2 fruit fly cellular contexts compared by ENCODE assay signal in genomic region chrX:13586888-13587287, dm6.
A peak's percentile ranks its signal among the peaks of the same experiment; 100 is the strongest.
TF ChIP-seq lines count a peak whose summit lies in the region.

No protein-coding gene starts in this region.

- peak; percentile 42 to 71 for TF ChIP-seq CTCF in S2 (optimal IDR thresholded peaks at IDR 0.05; lab: Kevin White, UChicago)
- TF ChIP-seq CTCF in whole organism, embryonic (GFP tag; optimal IDR thresholded peaks at IDR 0.05; lab: Kevin White, UChicago), result peak; percentile 87

TF ChIP-seq in whole organism, embryonic, 481 proteins besides CTCF, POLR2A, EP300 and RAD21:
- TF ChIP-seq salm (tag; optimal IDR thresholded peaks at IDR 0.05; lab: Kevin White, UChicago) (no peak), so (GFP tag; IDR thresholded peaks at IDR 0.05; lab: Robert Waterston, UW) (no peak), Dip2 (GFP tag; IDR thresholded peaks at IDR 0.05; lab: Robert Waterston, UW) (peak; percentile 76), CG10979 (tag; optimal IDR thresholded peaks at IDR 0.05; lab: Kevin White, UChicago) (peak; percentile 82), CG15479 (GFP tag; optimal IDR thresholded peaks at IDR 0.05; lab: Kevin White, UChicago) (no peak), CG31365 (tag; optimal IDR thresholded peaks at IDR 0.05; lab: Kevin White, UChicago) (no peak), CG10959 (GFP tag; IDR thresholded peaks at IDR 0.05; lab: Robert Waterston, UW) (no peak), HLH54F (GFP tag; optimal IDR thresholded peaks at IDR 0.05; lab: Kevin White, UChicago) (no peak), bcd (GFP tag; optimal IDR thresholded peaks at IDR 0.05; lab: Kevin White, UChicago) (no peak), gem (tag; optimal IDR thresholded peaks at IDR 0.05; lab: Kevin White, UChicago) (no peak), CG10274 (GFP tag; optimal IDR thresholded peaks at IDR 0.05; lab: Kevin White, UChicago) (no peak), CG30431 (GFP tag; optimal IDR thresholded peaks at IDR 0.05; lab: Kevin White, UChicago) (no peak), CG4404 (GFP tag; IDR thresholded peaks at IDR 0.05; lab: Robert Waterston, UW) (no peak), CG4328 (GFP tag; optimal IDR thresholded peaks at IDR 0.05; lab: Kevin White, UChicago) (no peak)
